Fruit fly (Drosophila melanogaster): ENCODE results near the gene stx.
A peak's percentile ranks its signal among the peaks of the same experiment; 100 is the strongest.

stx gene

dm6 chrX:10786443-10787097 is 41.8 kb upstream of the stx start, which contains the start of the genes Ant2 and sesB (continued):
- no peak for TF ChIP-seq shn (GFP tag; optimal IDR thresholded peaks at IDR 0.05)
- TF ChIP-seq Hand (GFP tag; optimal IDR thresholded peaks at IDR 0.05), result no peak
- no peak for TF ChIP-seq pros (GFP tag; optimal IDR thresholded peaks at IDR 0.05)
- TF ChIP-seq CG6813 (GFP tag; optimal IDR thresholded peaks at IDR 0.05), result no peak
- peak; percentile 0 for TF ChIP-seq CG10267 (tag; optimal IDR thresholded peaks at IDR 0.05)
- TF ChIP-seq CG18764 (GFP tag; optimal IDR thresholded peaks at IDR 0.05), result no peak
- TF ChIP-seq Xbp1 (GFP tag; optimal IDR thresholded peaks at IDR 0.05), result no peak
- TF ChIP-seq Kr (GFP tag; optimal IDR thresholded peaks at IDR 0.05), result no peak
- TF ChIP-seq Lhr (GFP tag; optimal IDR thresholded peaks at IDR 0.05), result peak; percentile 27
- TF ChIP-seq gfzf (GFP tag; optimal IDR thresholded peaks at IDR 0.05), result peak; percentile 67
- peak; percentile 66; the same call in 1 of the 2 replicates for TF ChIP-seq sna (GFP tag; IDR thresholded peaks at IDR 0.05; ENCODE audit: partially characterized antibody)
- TF ChIP-seq gcm (GFP tag; optimal IDR thresholded peaks at IDR 0.05), result peak; percentile 3
- TF ChIP-seq CG1603 (tag; optimal IDR thresholded peaks at IDR 0.05), result peak; percentile 40
- peak; percentile 2 for TF ChIP-seq CG14710 (tag; optimal IDR thresholded peaks at IDR 0.05)
- TF ChIP-seq Sry-β (GFP tag; optimal IDR thresholded peaks at IDR 0.05), result peak; percentile 46
- peak; percentile 31; the same call in 1 of the 2 replicates for TF ChIP-seq onecut (GFP tag; IDR thresholded peaks at IDR 0.05)
- TF ChIP-seq YL-1 (GFP tag; optimal IDR thresholded peaks at IDR 0.05), result no peak
- no peak for TF ChIP-seq vfl (GFP tag; optimal IDR thresholded peaks at IDR 0.05)
- peak; percentile 68; the same call in 1 of the 2 replicates for TF ChIP-seq CG42726 (GFP tag; IDR thresholded peaks at IDR 0.05; ENCODE audit: partially characterized antibody)
- TF ChIP-seq lab (GFP tag; optimal IDR thresholded peaks at IDR 0.05), result no peak
- TF ChIP-seq dmrt11E (tag; optimal IDR thresholded peaks at IDR 0.05), result no peak
- no peak for TF ChIP-seq CG5180 (GFP tag; optimal IDR thresholded peaks at IDR 0.05)
- peak; percentile 82 for TF ChIP-seq bbx (GFP tag; IDR thresholded peaks at IDR 0.05; ENCODE audit: partially characterized antibody)
- no peak for TF ChIP-seq sim (GFP tag; IDR thresholded peaks at IDR 0.05)
- no peak for TF ChIP-seq Nf-YC (tag; optimal IDR thresholded peaks at IDR 0.05)
- TF ChIP-seq Bgb (GFP tag; IDR thresholded peaks at IDR 0.05; ENCODE audit: partially characterized antibody), result peak; percentile 83
- TF ChIP-seq CG1792 (GFP tag; optimal IDR thresholded peaks at IDR 0.05), result no peak
- TF ChIP-seq CG3065 (GFP tag; optimal IDR thresholded peaks at IDR 0.05), result no peak
- no peak for TF ChIP-seq CG4404 (GFP tag; IDR thresholded peaks at IDR 0.05)
- no peak for TF ChIP-seq CG2712 (tag; optimal IDR thresholded peaks at IDR 0.05)
- TF ChIP-seq CG10462 (GFP tag; optimal IDR thresholded peaks at IDR 0.05), result no peak
- TF ChIP-seq CG13287 (GFP tag; IDR thresholded peaks at IDR 0.05; ENCODE audit: partially characterized antibody), result peak; percentile 75
- no peak for TF ChIP-seq CG10209 (GFP tag; optimal IDR thresholded peaks at IDR 0.05)
- TF ChIP-seq CG12155 (GFP tag; optimal IDR thresholded peaks at IDR 0.05), result no peak
- TF ChIP-seq Ptx1 (GFP tag; IDR thresholded peaks at IDR 0.05), result no peak
- no peak for TF ChIP-seq bcd (GFP tag; optimal IDR thresholded peaks at IDR 0.05)
- TF ChIP-seq CG2129 (GFP tag; IDR thresholded peaks at IDR 0.05; ENCODE audit: partially characterized antibody), result peak; percentile 53
- TF ChIP-seq BEAF-32 (GFP tag; optimal IDR thresholded peaks at IDR 0.05), result peak; percentile 81
- peak; percentile 80 for TF ChIP-seq Sry-δ (GFP tag; optimal IDR thresholded peaks at IDR 0.05)
- TF ChIP-seq Usf (GFP tag; optimal IDR thresholded peaks at IDR 0.05), result no peak
- TF ChIP-seq CG34224 (GFP tag; IDR thresholded peaks at IDR 0.05; ENCODE audit: partially characterized antibody), result peak; percentile 43
- peak; percentile 43; the same call in 2 of the 3 replicates for TF ChIP-seq HLH4C (GFP tag; IDR thresholded peaks at IDR 0.05; ENCODE audit: partially characterized antibody)
- TF ChIP-seq Stat92E (GFP tag; optimal IDR thresholded peaks at IDR 0.05), result peak in 1 of 3 experiments; percentile 46
- TF ChIP-seq tio (GFP tag; optimal IDR thresholded peaks at IDR 0.05), result no peak
- TF ChIP-seq CG17912 (GFP tag; optimal IDR thresholded peaks at IDR 0.05), result no peak
- TF ChIP-seq ato (GFP tag; IDR thresholded peaks at IDR 0.05; ENCODE audit: partially characterized antibody), result peak; percentile 46
- peak; percentile 80 for TF ChIP-seq Dll (GFP tag; IDR thresholded peaks at IDR 0.05; ENCODE audit: partially characterized antibody)

Data from whole organism, embryonic.